Worm (Caenorhabditis elegans): ENCODE data around the gene Y56A3A.16.

DNA sequence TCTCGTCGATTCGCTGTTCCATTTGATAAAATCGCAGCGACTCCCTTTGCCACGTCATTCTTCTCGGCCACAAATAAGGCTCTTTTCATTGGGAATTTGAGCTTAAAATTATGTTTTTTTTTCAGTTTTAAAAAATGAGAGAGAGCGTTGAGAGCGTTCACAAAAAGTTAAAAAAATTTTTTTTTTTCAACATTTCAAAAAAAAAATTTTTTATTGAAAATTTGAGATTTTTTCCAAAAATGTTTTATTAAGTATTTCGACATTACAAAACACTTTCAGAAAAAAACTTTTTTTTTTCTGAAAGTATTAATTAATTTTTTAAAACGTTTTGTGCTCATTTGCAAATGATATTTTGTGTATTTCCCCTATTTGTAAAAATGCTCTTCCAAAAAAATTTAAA lies 46.0 kb upstream of the Y56A3A.16 start, which contains the start of gene top-3:
- TF ChIP-seq blmp-1 (tag; optimal IDR thresholded peaks at IDR 0.05): no peak
- TF ChIP-seq lin-32 (GFP tag; optimal IDR thresholded peaks at IDR 0.05): no peak
- no peak for TF ChIP-seq drap-1 (GFP tag; optimal IDR thresholded peaks at IDR 0.05)
- no peak for TF ChIP-seq nhr-237 (tag; optimal IDR thresholded peaks at IDR 0.05)
- no peak for TF ChIP-seq ces-1 (GFP tag; optimal IDR thresholded peaks at IDR 0.05)
- no peak for TF ChIP-seq unc-39 (tag; optimal IDR thresholded peaks at IDR 0.05)
- TF ChIP-seq pha-4 (tag; optimal IDR thresholded peaks at IDR 0.05): no peak
- TF ChIP-seq sptf-1 (tag; optimal IDR thresholded peaks at IDR 0.05): no peak
- TF ChIP-seq ztf-11 (tag; optimal IDR thresholded peaks at IDR 0.05): no peak
- TF ChIP-seq nhr-76 (tag; optimal IDR thresholded peaks at IDR 0.05): no peak
- TF ChIP-seq elt-1 (tag; optimal IDR thresholded peaks at IDR 0.05; ENCODE audit: borderline replicate concordance, insufficient read depth): no peak

Data from whole organism, mixed stage, embryonic.